Worm (Caenorhabditis elegans) whole organism, L4 larva: Measurements from ENCODE around the gene lrpc-1.
A peak's percentile ranks its signal among the peaks of the same experiment; 100 is the strongest.

Source experiments
- Y105C5A.15 ChIP-seq: fragments of 200-800 bp; sonication (Bioruptor generic); IDR thresholded peaks from 2 replicates; pipeline ENCODE4 v1.3.6; 2022; ENCODE audit warnings: missing genetic modification characterization, missing compliant biosample characterization
- egl-27 ChIP-seq: sonication (generic microtip); optimal IDR thresholded peaks from 3 replicates; lab custom pipeline; 2017; ENCODE audit warnings: missing biosample characterization, missing genetic modification reagents, missing genetic modification characterization
- egl-43 ChIP-seq: fragments of 200-800 bp; sonication (Bioruptor generic); IDR thresholded peaks from 2 replicates; pipeline ENCODE4 v1.3.6; 2022; ENCODE audit warnings: missing genetic modification reagents, missing genetic modification characterization, missing compliant biosample characterization
- hif-1 ChIP-seq, 2 experiments: sonication (generic microtip); optimal IDR thresholded peaks; 2 replicates each; lab custom pipeline; 2016 to 2017; ENCODE audit warnings: missing compliant biosample characterization in 2 of 2, missing genetic modification characterization in 2 of 2, missing genetic modification reagents in 2 of 2, missing genotype in 2 of 2, mild to moderate bottlenecking in 1 of 2
- hlh-11 ChIP-seq: fragments of 200-800 bp; sonication (Bioruptor generic); optimal IDR thresholded peaks from 2 replicates; lab custom pipeline; 2018; ENCODE audit warnings: mild to moderate bottlenecking, missing genetic modification characterization, missing compliant biosample characterization
- lsy-2 ChIP-seq, 2 experiments: fragments of 150-350 bp in 1 of 2; sonication (generic microtip) in 1 of 2; optimal IDR thresholded peaks; 2 replicates each; lab custom pipeline; 2014 to 2017; ENCODE audit warnings: missing biosample characterization in 2 of 2, missing genetic modification characterization in 2 of 2
- nhr-6 ChIP-seq: fragments of 150-350 bp; optimal IDR thresholded peaks from 2 replicates; lab custom pipeline; 2014; ENCODE audit warnings: missing biosample characterization, missing genetic modification characterization
- pha-4 ChIP-seq, 2 experiments: fragments of 150-350 bp in 1 of 2; fragments of 200-800 bp in 1 of 2; sonication (Bioruptor generic) in 1 of 2; IDR thresholded peaks in 1 of 2; optimal IDR thresholded peaks in 1 of 2; 2 replicates each; pipeline versions ENCODE4 v1.3.6 to Lab custom; 2014 to 2022; ENCODE audit warnings: missing genetic modification characterization in 2 of 2, missing genetic modification reagents in 2 of 2, missing biosample characterization in 1 of 2, missing compliant biosample characterization in 1 of 2
- pqm-1 ChIP-seq: sonication (generic microtip); optimal IDR thresholded peaks from 2 replicates; lab custom pipeline; 2017; ENCODE audit warnings: missing biosample characterization, missing genetic modification characterization
- set-16 ChIP-seq: fragments of 200-800 bp; sonication (Bioruptor generic); IDR thresholded peaks from 2 replicates; pipeline ENCODE4 v1.3.6; 2022; ENCODE audit warnings: missing genetic modification reagents, missing genetic modification characterization, missing compliant biosample characterization
- snpc-4 ChIP-seq: fragments of 150-350 bp; optimal IDR thresholded peaks from 2 replicates; lab custom pipeline; 2014; ENCODE audit warnings: missing biosample characterization, missing genetic modification characterization
- unc-130 ChIP-seq: sonication (generic microtip); optimal IDR thresholded peaks from 2 replicates; lab custom pipeline; 2016; ENCODE audit warnings: missing genetic modification reagents, missing genetic modification characterization, missing compliant biosample characterization
- unc-39 ChIP-seq: sonication (generic microtip); optimal IDR thresholded peaks from 2 replicates; lab custom pipeline; 2017; ENCODE audit warnings: missing biosample characterization, missing genetic modification characterization
- ztf-11 ChIP-seq: fragments of 150-350 bp; optimal IDR thresholded peaks from 2 replicates; lab custom pipeline; 2014; ENCODE audit warnings: missing biosample characterization, missing genetic modification characterization

DNA sequence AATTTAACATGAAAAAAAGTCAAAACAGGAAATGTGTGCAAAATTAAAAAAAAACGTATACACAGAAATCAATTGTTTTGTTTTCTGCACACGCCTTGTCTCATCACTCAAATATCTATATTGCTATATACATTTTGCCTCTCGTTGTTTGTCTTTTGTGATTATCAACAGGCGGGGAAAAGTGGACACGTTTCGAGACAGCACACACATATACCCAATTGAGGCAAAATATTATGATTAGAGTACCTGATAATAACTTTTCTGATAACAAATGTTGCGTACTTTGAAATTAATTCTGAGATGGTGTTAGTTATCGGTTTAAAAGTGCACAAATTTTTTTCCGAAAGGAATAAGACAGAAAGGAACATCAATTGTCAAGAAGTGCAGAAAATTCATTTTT is 53.1 kb downstream of the lrpc-1 start:
- TF ChIP-seq nhr-6 (tag; lab: Kevin White, UChicago) (no peak), unc-130 (GFP tag; lab: Kevin White, UChicago) (no peak), Y105C5A.15 (GFP tag; lab: Robert Waterston, UW) (no peak), pha-4 (GFP tag; IDR thresholded peaks at IDR 0.05; lab: Robert Waterston, UW) (no peak), pha-4 (tag; optimal IDR thresholded peaks at IDR 0.05; lab: Kevin White, UChicago) (peak; percentile 26), pqm-1 (tag; lab: Kevin White, UChicago) (peak; percentile 96), ztf-11 (no peak), egl-27 (tag; lab: Kevin White, UChicago) (no peak), lsy-2 (tag; optimal IDR thresholded peaks at IDR 0.05; lab: Kevin White, UChicago) (peak in 1 of 2 experiments; percentile 31), set-16 (GFP tag; lab: Robert Waterston, UW) (no peak), egl-43 (no peak), snpc-4 (tag; lab: Kevin White, UChicago) (no peak), unc-39 (tag; lab: Kevin White, UChicago) (no peak), hlh-11 (no peak), hif-1 (tag; optimal IDR thresholded peaks at IDR 0.05; lab: Kevin White, UChicago) (no peak)
